Fruit fly (Drosophila melanogaster) whole organism, larva: ENCODE measurements around the gene Ance.

ENCODE experiments used
- noc ChIP-seq: fragments of 200-800 bp; sonication (Bioruptor generic); optimal IDR thresholded peaks from 3 replicates; lab custom pipeline; 2019; ENCODE audit warnings: missing biosample characterization, mild to moderate bottlenecking, missing genetic modification characterization, moderate library complexity

Ance gene

dm6 chr2L:13955775-13956174 is 50.3 kb downstream of the Ance start:
- TF ChIP-seq noc (tag; lab: Kevin White, UChicago): no peak

dm6 chr2L:13957239-13957638 is 51.8 kb downstream of the Ance start, which contains the start of gene NimA:
TSS of gene NimA (plus strand) at chr2L:13957539.
- TF ChIP-seq noc (tag; lab: Kevin White, UChicago): no peak
